Worm (Caenorhabditis elegans) whole organism, L1 larva: ENCODE data around the gene srh-223.

Experiments
- C04F5.9 ChIP-seq: sonication (generic microtip); optimal IDR thresholded peaks from 2 replicates; lab custom pipeline; 2016; ENCODE audit warnings: missing genetic modification characterization, missing compliant biosample characterization
- aha-1 ChIP-seq: fragments of 150-350 bp; optimal IDR thresholded peaks from 2 replicates; lab custom pipeline; 2014; ENCODE audit warnings: missing biosample characterization, missing genetic modification characterization
- ama-1 ChIP-seq: fragments of 150-350 bp; optimal IDR thresholded peaks from 2 replicates; lab custom pipeline; 2014
- efl-1 ChIP-seq, 4 experiments: fragments of 150-350 bp; optimal IDR thresholded peaks in 3 of 4; peaks in 1 of 4; 1 replicate in 1 of 4; 2 replicates in 3 of 4; lab custom pipeline; 2014; ENCODE audit warnings: missing biosample characterization in 2 of 4, missing genetic modification characterization in 2 of 4, missing genetic modification reagents in 2 of 4
- elt-3 ChIP-seq, 6 experiments: fragments of 150-350 bp in 1 of 6; sonication (generic microtip); optimal IDR thresholded peaks; 2 replicates each; lab custom pipeline; 2017 to 2018; ENCODE audit warnings: missing biosample characterization in 6 of 6, missing genetic modification characterization in 6 of 6, inconsistent platforms in 1 of 6
- lin-35 ChIP-seq, 2 experiments: fragments of 150-350 bp; optimal IDR thresholded peaks; 2 replicates each; lab custom pipeline; 2014; ENCODE audit warnings: missing biosample characterization in 2 of 2, missing genetic modification characterization in 2 of 2, missing genetic modification reagents in 2 of 2
- nhr-12 ChIP-seq: sonication (generic microtip); optimal IDR thresholded peaks from 2 replicates; lab custom pipeline; 2017; ENCODE audit warnings: missing biosample characterization, missing genetic modification characterization
- pag-3 ChIP-seq: sonication (generic microtip); optimal IDR thresholded peaks from 2 replicates; lab custom pipeline; 2017; ENCODE audit warnings: missing genetic modification characterization, mild to moderate bottlenecking, missing compliant biosample characterization, antibody characterized with exemption, borderline replicate concordance; ENCODE audit not compliant: insufficient read depth
- pax-3 ChIP-seq: fragments of 200-800 bp; sonication (Bioruptor generic); optimal IDR thresholded peaks from 2 replicates; lab custom pipeline; 2018; ENCODE audit warnings: mild to moderate bottlenecking, missing genetic modification characterization, moderate library complexity, missing compliant biosample characterization
- vab-15 ChIP-seq: sonication (generic microtip); optimal IDR thresholded peaks from 2 replicates; lab custom pipeline; 2017; ENCODE audit warnings: missing genotype, mild to moderate bottlenecking, missing genetic modification characterization, missing compliant biosample characterization
- xbp-1 ChIP-seq: sonication (generic microtip); optimal IDR thresholded peaks from 2 replicates; lab custom pipeline; 2016; ENCODE audit warnings: missing genetic modification characterization, missing compliant biosample characterization
- zag-1 ChIP-seq: fragments of 150-350 bp; optimal IDR thresholded peaks from 2 replicates; lab custom pipeline; 2014; ENCODE audit warnings: missing biosample characterization, missing genetic modification characterization
- ztf-11 ChIP-seq, 2 experiments: sonication (generic microtip); optimal IDR thresholded peaks; 2 replicates each; lab custom pipeline; 2016 to 2017; ENCODE audit warnings: missing genetic modification characterization in 2 of 2, missing biosample characterization in 1 of 2, missing compliant biosample characterization in 1 of 2

DNA sequence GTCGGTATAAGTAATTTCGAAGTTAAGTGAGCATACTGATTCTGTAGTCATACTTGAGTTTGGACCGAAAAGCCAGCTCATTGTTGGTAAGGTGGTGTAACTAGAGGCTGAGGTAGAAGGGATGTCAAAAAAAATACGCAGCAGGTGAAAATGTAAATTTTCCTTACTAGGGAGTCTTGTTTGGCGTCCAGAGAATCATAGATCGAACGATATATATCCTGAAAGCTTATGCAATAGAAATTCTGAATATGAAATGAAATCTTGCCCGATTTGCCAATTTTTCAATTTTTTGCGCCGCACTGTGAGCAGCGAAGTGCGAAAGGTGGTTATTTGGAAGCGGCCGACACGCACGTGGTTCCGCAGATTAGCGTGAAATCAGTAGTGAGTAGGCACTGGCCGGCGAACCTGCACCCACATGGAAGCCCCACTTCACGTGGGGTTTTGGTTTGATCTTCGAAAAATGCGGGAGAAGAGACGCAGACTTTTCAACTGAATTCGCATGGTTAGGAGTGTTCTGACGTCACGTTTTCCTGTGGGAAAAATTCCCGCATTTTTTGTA, 3.7 kb upstream of the srh-223 start, which contains the start of gene srh-220:
- TF ChIP-seq zag-1 (tag; lab: Kevin White, UChicago) (no peak), ama-1 (lab: Kevin White, UChicago) (no peak), ztf-11 (tag; optimal IDR thresholded peaks at IDR 0.05; lab: Kevin White, UChicago) (no peak), nhr-12 (tag; lab: Kevin White, UChicago) (no peak), C04F5.9 (tag; lab: Kevin White, UChicago) (no peak), pag-3 (no peak), lin-35 (GFP tag; optimal IDR thresholded peaks at IDR 0.05; lab: Kevin White, UChicago) (no peak), pax-3 (tag; lab: Kevin White, UChicago) (no peak), vab-15 (tag; lab: Kevin White, UChicago) (no peak), efl-1 (optimal IDR thresholded peaks at IDR 0.05; lab: Kevin White, UChicago) (no peak), efl-1 (GFP tag; optimal IDR thresholded peaks at IDR 0.05 in 1 of 2; lab: Kevin White, UChicago) (no peak), xbp-1 (no peak), aha-1 (tag; lab: Kevin White, UChicago) (no peak), elt-3 (tag; optimal IDR thresholded peaks at IDR 0.05; lab: Kevin White, UChicago) (no peak)
